Fruit fly (Drosophila melanogaster) whole organism, prepupa: ENCODE data around the gene chinmo.

ENCODE experiments used
- Blimp-1 ChIP-seq: fragments of 200-800 bp; sonication (Bioruptor generic); optimal IDR thresholded peaks from 3 replicates; lab custom pipeline; 2017; ENCODE audit warnings: missing biosample characterization, missing genetic modification characterization, mild to moderate bottlenecking, moderate library complexity, missing genetic modification reagents
- CG10631 ChIP-seq: fragments of 200-800 bp; sonication (Bioruptor generic); optimal IDR thresholded peaks from 2 replicates; lab custom pipeline; 2016; ENCODE audit warnings: missing biosample characterization, missing genetic modification characterization
- CG10669 ChIP-seq: fragments of 200-800 bp; sonication (Bioruptor generic); optimal IDR thresholded peaks from 3 replicates; lab custom pipeline; 2018; ENCODE audit warnings: missing biosample characterization, mild to moderate bottlenecking, missing genetic modification characterization, moderate library complexity
- CG11902 ChIP-seq: fragments of 200-800 bp; sonication (Bioruptor generic); optimal IDR thresholded peaks from 3 replicates; lab custom pipeline; 2016; ENCODE audit warnings: missing biosample characterization, missing genetic modification characterization
- CG15336 ChIP-seq: fragments of 200-800 bp; sonication (Bioruptor generic); IDR thresholded peaks from 2 replicates; pipeline ENCODE4 v1.3.6; 2022; ENCODE audit warnings: missing biosample characterization, missing genetic modification characterization
- CG16779 ChIP-seq: fragments of 200-800 bp; sonication (Bioruptor generic); optimal IDR thresholded peaks from 3 replicates; lab custom pipeline; 2017; ENCODE audit warnings: missing biosample characterization, mild to moderate bottlenecking, missing genetic modification characterization
- CG32006 ChIP-seq: fragments of 200-800 bp; sonication (Bioruptor generic); optimal IDR thresholded peaks from 3 replicates; lab custom pipeline; 2017; ENCODE audit warnings: missing biosample characterization, mild to moderate bottlenecking, missing genetic modification characterization
- CG3919 ChIP-seq: fragments of 200-800 bp; sonication (Bioruptor generic); optimal IDR thresholded peaks from 3 replicates; lab custom pipeline; 2016; ENCODE audit warnings: missing biosample characterization, missing genetic modification characterization
- CG4318 ChIP-seq: fragments of 200-800 bp; sonication (Bioruptor generic); optimal IDR thresholded peaks from 3 replicates; lab custom pipeline; 2017; ENCODE audit warnings: missing biosample characterization, mild to moderate bottlenecking, missing genetic modification characterization
- CG6808 ChIP-seq: fragments of 200-800 bp; sonication (Bioruptor generic); optimal IDR thresholded peaks from 3 replicates; lab custom pipeline; 2017; ENCODE audit warnings: missing biosample characterization, missing genetic modification characterization, mild to moderate bottlenecking, moderate library complexity, missing genetic modification reagents
- CG6854 ChIP-seq: fragments of 200-800 bp; sonication (Bioruptor generic); optimal IDR thresholded peaks from 2 replicates; lab custom pipeline; 2017; ENCODE audit warnings: missing biosample characterization, mild to moderate bottlenecking, missing genetic modification characterization
- CG7368 ChIP-seq: fragments of 200-800 bp; sonication (Bioruptor generic); optimal IDR thresholded peaks from 3 replicates; lab custom pipeline; 2016; ENCODE audit warnings: missing biosample characterization, missing genetic modification characterization
- CG8319 ChIP-seq: fragments of 200-800 bp; sonication (Bioruptor generic); optimal IDR thresholded peaks from 3 replicates; lab custom pipeline; 2016; ENCODE audit warnings: missing biosample characterization, missing genetic modification characterization
- Eip75B ChIP-seq: fragments of 200-800 bp; sonication (Bioruptor generic); optimal IDR thresholded peaks from 3 replicates; lab custom pipeline; 2016; ENCODE audit warnings: missing biosample characterization, missing genetic modification characterization
- Eip78C ChIP-seq: fragments of 200-800 bp; sonication (Bioruptor generic); peaks from one replicate; lab custom pipeline; 2016; ENCODE audit warnings: missing biosample characterization, missing genetic modification characterization
- Eip93F ChIP-seq: fragments of 200-800 bp; sonication (Bioruptor generic); optimal IDR thresholded peaks from 2 replicates; lab custom pipeline; 2016; ENCODE audit warnings: missing biosample characterization, mild to moderate bottlenecking, missing genetic modification characterization
- Ets21C ChIP-seq: fragments of 200-800 bp; sonication (Bioruptor generic); optimal IDR thresholded peaks from 3 replicates; lab custom pipeline; 2016; ENCODE audit warnings: missing biosample characterization, missing genetic modification characterization
- Ets96B ChIP-seq: fragments of 200-800 bp; optimal IDR thresholded peaks from 2 replicates; lab custom pipeline; 2019; ENCODE audit warnings: missing biosample characterization, mild to moderate bottlenecking, missing genetic modification characterization, moderate library complexity
- Gug ChIP-seq: fragments of 200-800 bp; sonication (Bioruptor generic); IDR thresholded peaks from 2 replicates; pipeline ENCODE4 v1.3.6; 2022; ENCODE audit warnings: missing biosample characterization, missing genetic modification characterization
- Hr38 ChIP-seq: sonication (Bioruptor generic); optimal IDR thresholded peaks from 2 replicates; lab custom pipeline; 2016; ENCODE audit warnings: missing biosample characterization, missing genetic modification characterization
- Hr39 ChIP-seq: fragments of 200-800 bp; sonication (Bioruptor generic); optimal IDR thresholded peaks from 2 replicates; lab custom pipeline; 2016; ENCODE audit warnings: missing biosample characterization, missing genetic modification characterization
- Smox ChIP-seq: fragments of 200-800 bp; sonication (Bioruptor generic); optimal IDR thresholded peaks from 3 replicates; lab custom pipeline; 2016; ENCODE audit warnings: missing biosample characterization, missing genetic modification characterization
- Sox102F ChIP-seq: fragments of 200-800 bp; sonication (Bioruptor generic); optimal IDR thresholded peaks from 2 replicates; lab custom pipeline; 2016; ENCODE audit warnings: missing biosample characterization, mild to moderate bottlenecking, missing genetic modification characterization
- Sox14 ChIP-seq: fragments of 200-800 bp; sonication (Bioruptor generic); optimal IDR thresholded peaks from 3 replicates; lab custom pipeline; 2016; ENCODE audit warnings: missing biosample characterization, missing genetic modification characterization
- acj6 ChIP-seq: fragments of 200-800 bp; sonication (Bioruptor generic); optimal IDR thresholded peaks from 3 replicates; lab custom pipeline; 2016; ENCODE audit warnings: missing biosample characterization, missing genetic modification characterization
- cyc ChIP-seq: fragments of 200-800 bp; sonication (Bioruptor generic); optimal IDR thresholded peaks from 3 replicates; lab custom pipeline; 2016; ENCODE audit warnings: missing biosample characterization, missing genetic modification characterization
- dac ChIP-seq: fragments of 200-800 bp; sonication (Bioruptor generic); optimal IDR thresholded peaks from 2 replicates; lab custom pipeline; 2017; ENCODE audit warnings: missing biosample characterization, mild to moderate bottlenecking, missing genetic modification characterization
- eg ChIP-seq: fragments of 200-800 bp; sonication (Bioruptor generic); IDR thresholded peaks from 3 replicates; pipeline ENCODE4 v1.3.6; 2022; ENCODE audit warnings: missing biosample characterization, missing genetic modification characterization
- esn ChIP-seq: fragments of 200-800 bp; sonication (Bioruptor generic); optimal IDR thresholded peaks from 2 replicates; lab custom pipeline; 2016; ENCODE audit warnings: missing biosample characterization, mild to moderate bottlenecking, missing genetic modification characterization, moderate library complexity
- fd59A ChIP-seq: fragments of 200-800 bp; sonication (Bioruptor generic); optimal IDR thresholded peaks from 2 replicates; lab custom pipeline; 2017; ENCODE audit warnings: missing biosample characterization, mild to moderate bottlenecking, missing genetic modification characterization, missing genetic modification reagents
- fkh ChIP-seq: fragments of 200-800 bp; sonication (Bioruptor generic); optimal IDR thresholded peaks from 3 replicates; lab custom pipeline; 2017; ENCODE audit warnings: missing biosample characterization, mild to moderate bottlenecking, missing genetic modification characterization, moderate library complexity
- pdm3 ChIP-seq: fragments of 200-800 bp; sonication (Bioruptor generic); optimal IDR thresholded peaks from 3 replicates; lab custom pipeline; 2016; ENCODE audit warnings: missing biosample characterization, missing genetic modification characterization
- salr ChIP-seq, 2 experiments: fragments of 200-800 bp; sonication (Bioruptor generic); optimal IDR thresholded peaks; 3 replicates each; lab custom pipeline; 2016 to 2018; ENCODE audit warnings: missing biosample characterization in 2 of 2, missing genetic modification characterization in 2 of 2, mild to moderate bottlenecking in 1 of 2
- spab ChIP-seq: fragments of 200-800 bp; sonication (Bioruptor generic); optimal IDR thresholded peaks from 2 replicates; lab custom pipeline; 2017; ENCODE audit warnings: missing biosample characterization, mild to moderate bottlenecking, missing genetic modification characterization, missing genetic modification reagents
- ss ChIP-seq, 2 experiments: fragments of 200-800 bp; sonication (Bioruptor generic); optimal IDR thresholded peaks; 2 replicates in 1 of 2; 3 replicates in 1 of 2; lab custom pipeline; 2017 to 2018; ENCODE audit warnings: mild to moderate bottlenecking in 2 of 2, missing biosample characterization in 2 of 2, missing genetic modification characterization in 2 of 2, moderate library complexity in 1 of 2
- svp ChIP-seq: fragments of 200-800 bp; sonication (Bioruptor generic); peaks from one replicate; lab custom pipeline; 2016; ENCODE audit warnings: missing biosample characterization, missing genetic modification characterization
- topi ChIP-seq: fragments of 200-800 bp; sonication (Bioruptor generic); optimal IDR thresholded peaks from 3 replicates; lab custom pipeline; 2016; ENCODE audit warnings: missing biosample characterization, missing genetic modification characterization
- vri ChIP-seq: fragments of 200-800 bp; sonication (Bioruptor generic); optimal IDR thresholded peaks from 3 replicates; lab custom pipeline; 2016; ENCODE audit warnings: missing biosample characterization, mild to moderate bottlenecking, missing genetic modification characterization

chinmo gene

DNA sequence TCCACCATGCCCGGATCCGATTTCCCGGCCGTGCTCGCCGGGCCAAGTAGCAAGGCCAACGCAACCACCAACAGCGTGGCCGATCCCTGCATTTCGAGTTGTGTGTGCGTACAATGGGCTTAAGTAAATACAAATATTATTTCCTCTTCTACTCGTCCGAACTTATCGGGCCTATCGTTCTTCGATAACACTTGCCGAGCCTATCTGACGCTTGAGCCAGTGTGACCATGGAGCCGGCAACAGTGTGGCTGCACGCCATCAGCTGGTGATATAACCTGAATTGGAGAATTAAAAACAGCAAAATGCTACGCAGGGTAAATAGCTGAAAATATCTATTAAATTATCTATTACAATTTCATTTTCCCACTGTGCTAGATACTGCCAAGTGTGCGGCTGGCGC lies 59.2 kb downstream of the chinmo start, which contains the start of the genes CG17660 and mRpL48:
TSS of gene CG17660 (minus strand) at position 198 of the 400 bp plus-strand sequence.
TSS of gene mRpL48 (plus strand) at position 239 of the 400 bp plus-strand sequence.
- TF ChIP-seq pdm3 (GFP tag; lab: Kevin White, UChicago) (no peak), Ets96B (tag; lab: Kevin White, UChicago) (no peak), Eip93F (GFP tag; lab: Kevin White, UChicago) (no peak), Hr38 (no peak), CG16779 (tag; lab: Kevin White, UChicago) (no peak), fkh (GFP tag; lab: Kevin White, UChicago) (peak; percentile 97), CG6854 (GFP tag; lab: Kevin White, UChicago) (peak; percentile 13), vri (GFP tag; lab: Kevin White, UChicago) (peak; percentile 72), eg (GFP tag; lab: Robert Waterston, UW) (no peak), CG7368 (GFP tag; lab: Kevin White, UChicago) (no peak), Hr39 (GFP tag; lab: Kevin White, UChicago) (no peak), cyc (GFP tag; lab: Kevin White, UChicago) (no peak), esn (peak; percentile 13), Sox102F (GFP tag; lab: Kevin White, UChicago) (no peak), Sox14 (no peak), CG4318 (no peak), fd59A (GFP tag; lab: Kevin White, UChicago) (no peak), CG11902 (no peak), Eip78C (peak; percentile 68)
- TF ChIP-seq, all 60 proteins: peak for 5

dm6 chr2L:1715699-1716333 lies 64.8 kb downstream of the chinmo start, which contains the start of gene frtz:
TSS of gene frtz (minus strand) at chr2L:1715851.
- TF ChIP-seq Eip78C (peak; percentile 32), CG32006 (no peak), svp (GFP tag; lab: Kevin White, UChicago) (no peak)

- TF ChIP-seq CG6854 (GFP tag; lab: Kevin White, UChicago) (no peak), ss (GFP tag; optimal IDR thresholded peaks at IDR 0.05; lab: Kevin White, UChicago) (no peak), CG8319 (GFP tag; lab: Kevin White, UChicago) (no peak), Smox (no peak)
- TF ChIP-seq, all 60 proteins: peak for 0
These were observed 66.2 kb downstream of the chinmo start for dm6 chr2L:1717247-1717646.

dm6 chr2L:1719971-1720370 lies 68.9 kb downstream of the chinmo start:
- TF ChIP-seq CG10669 (GFP tag; lab: Kevin White, UChicago) (no peak), Smox (no peak), Eip75B (GFP tag; lab: Kevin White, UChicago) (no peak), CG15336 (GFP tag; lab: Robert Waterston, UW) (no peak), CG10631 (GFP tag; lab: Kevin White, UChicago) (no peak), CG7368 (GFP tag; lab: Kevin White, UChicago) (no peak), svp (GFP tag; lab: Kevin White, UChicago) (peak; percentile 99), vri (GFP tag; lab: Kevin White, UChicago) (peak; percentile 12)

DNA sequence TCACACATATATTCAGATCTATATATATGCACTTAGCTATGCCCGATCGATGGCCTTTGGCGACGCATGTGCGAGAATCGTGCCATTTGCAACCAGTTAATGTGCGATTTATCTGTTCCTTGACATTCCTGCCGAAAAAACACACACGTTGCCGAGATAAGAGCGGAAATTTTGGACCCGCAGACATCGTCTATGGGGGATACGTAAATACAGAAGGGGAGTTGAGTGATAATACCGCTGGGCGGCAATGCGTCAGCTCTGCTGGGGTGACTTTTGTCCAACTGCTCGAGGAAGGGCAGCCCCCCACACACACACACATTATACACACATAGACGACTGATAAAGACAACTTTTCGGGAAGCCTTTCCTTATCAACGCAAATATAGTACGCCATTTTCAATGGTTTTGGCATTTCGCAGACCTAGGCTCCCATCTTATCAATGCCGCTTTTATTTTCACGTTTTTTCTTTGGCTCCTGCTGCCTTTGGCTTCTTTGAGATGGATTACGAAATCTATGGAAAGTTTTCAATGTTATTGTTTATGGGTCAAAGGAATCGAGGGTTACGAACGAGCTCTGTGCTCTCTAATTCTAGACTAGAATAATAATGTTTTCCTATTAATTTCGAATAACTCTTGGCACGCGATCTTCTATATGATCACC lies 69.9 kb downstream of the chinmo start:
- TF ChIP-seq acj6 (GFP tag; lab: Kevin White, UChicago) (no peak), dac (GFP tag; lab: Kevin White, UChicago) (no peak), ss (GFP tag; optimal IDR thresholded peaks at IDR 0.05; lab: Kevin White, UChicago) (no peak), svp (GFP tag; lab: Kevin White, UChicago) (peak; percentile 92), topi (GFP tag; lab: Kevin White, UChicago) (no peak), Gug (GFP tag; lab: Robert Waterston, UW) (no peak), salr (GFP tag; optimal IDR thresholded peaks at IDR 0.05; lab: Kevin White, UChicago) (no peak), CG8319 (GFP tag; lab: Kevin White, UChicago) (no peak), vri (GFP tag; lab: Kevin White, UChicago) (peak; percentile 88), Ets21C (GFP tag; lab: Kevin White, UChicago) (no peak), fkh (GFP tag; lab: Kevin White, UChicago) (peak; percentile 33), CG7368 (GFP tag; lab: Kevin White, UChicago) (no peak), Blimp-1 (GFP tag; lab: Kevin White, UChicago) (no peak), spab (no peak), CG3919 (GFP tag; lab: Kevin White, UChicago) (no peak), Eip93F (GFP tag; lab: Kevin White, UChicago) (no peak), cyc (GFP tag; lab: Kevin White, UChicago) (no peak), CG6808 (no peak)
